Fruit fly (Drosophila melanogaster) whole organism, prepupa: ENCODE results near the gene CG32379.

Source experiments
- Blimp-1 ChIP-seq: fragments of 200-800 bp; sonication (Bioruptor generic); optimal IDR thresholded peaks from 3 replicates; lab custom pipeline; 2017; ENCODE audit warnings: missing biosample characterization, missing genetic modification characterization, mild to moderate bottlenecking, moderate library complexity, missing genetic modification reagents
- CG31627 ChIP-seq: fragments of 200-800 bp; sonication (Bioruptor generic); optimal IDR thresholded peaks from 3 replicates; lab custom pipeline; 2016; ENCODE audit warnings: missing biosample characterization, missing genetic modification characterization
- CG4318 ChIP-seq: fragments of 200-800 bp; sonication (Bioruptor generic); optimal IDR thresholded peaks from 3 replicates; lab custom pipeline; 2017; ENCODE audit warnings: missing biosample characterization, mild to moderate bottlenecking, missing genetic modification characterization
- CG6854 ChIP-seq: fragments of 200-800 bp; sonication (Bioruptor generic); optimal IDR thresholded peaks from 2 replicates; lab custom pipeline; 2017; ENCODE audit warnings: missing biosample characterization, mild to moderate bottlenecking, missing genetic modification characterization
- CG8319 ChIP-seq: fragments of 200-800 bp; sonication (Bioruptor generic); optimal IDR thresholded peaks from 3 replicates; lab custom pipeline; 2016; ENCODE audit warnings: missing biosample characterization, missing genetic modification characterization
- CG9139 ChIP-seq: fragments of 200-800 bp; sonication (Bioruptor generic); optimal IDR thresholded peaks from 3 replicates; lab custom pipeline; 2017; ENCODE audit warnings: missing biosample characterization, mild to moderate bottlenecking, missing genetic modification characterization
- Eip75B ChIP-seq: fragments of 200-800 bp; sonication (Bioruptor generic); optimal IDR thresholded peaks from 3 replicates; lab custom pipeline; 2016; ENCODE audit warnings: missing biosample characterization, missing genetic modification characterization
- Eip93F ChIP-seq: fragments of 200-800 bp; sonication (Bioruptor generic); optimal IDR thresholded peaks from 2 replicates; lab custom pipeline; 2016; ENCODE audit warnings: missing biosample characterization, mild to moderate bottlenecking, missing genetic modification characterization
- Ets21C ChIP-seq: fragments of 200-800 bp; sonication (Bioruptor generic); optimal IDR thresholded peaks from 3 replicates; lab custom pipeline; 2016; ENCODE audit warnings: missing biosample characterization, missing genetic modification characterization
- Hr38 ChIP-seq: sonication (Bioruptor generic); optimal IDR thresholded peaks from 2 replicates; lab custom pipeline; 2016; ENCODE audit warnings: missing biosample characterization, missing genetic modification characterization
- Hr39 ChIP-seq: fragments of 200-800 bp; sonication (Bioruptor generic); optimal IDR thresholded peaks from 2 replicates; lab custom pipeline; 2016; ENCODE audit warnings: missing biosample characterization, missing genetic modification characterization
- Sox102F ChIP-seq: fragments of 200-800 bp; sonication (Bioruptor generic); optimal IDR thresholded peaks from 2 replicates; lab custom pipeline; 2016; ENCODE audit warnings: missing biosample characterization, mild to moderate bottlenecking, missing genetic modification characterization
- acj6 ChIP-seq: fragments of 200-800 bp; sonication (Bioruptor generic); optimal IDR thresholded peaks from 3 replicates; lab custom pipeline; 2016; ENCODE audit warnings: missing biosample characterization, missing genetic modification characterization
- dac ChIP-seq: fragments of 200-800 bp; sonication (Bioruptor generic); optimal IDR thresholded peaks from 2 replicates; lab custom pipeline; 2017; ENCODE audit warnings: missing biosample characterization, mild to moderate bottlenecking, missing genetic modification characterization

- peak; percentile 1 for TF ChIP-seq Sox102F (GFP tag; lab: Kevin White, UChicago)
- TF ChIP-seq Blimp-1, result no peak
- no peak for TF ChIP-seq CG8319 (GFP tag; lab: Kevin White, UChicago)
- no peak for TF ChIP-seq CG4318 (GFP tag; lab: Kevin White, UChicago)
- TF ChIP-seq CG31627 (GFP tag; lab: Kevin White, UChicago), result no peak
- no peak for TF ChIP-seq Ets21C (GFP tag; lab: Kevin White, UChicago)
- TF ChIP-seq Hr39, result no peak
- TF ChIP-seq Eip75B (GFP tag; lab: Kevin White, UChicago), result peak; percentile 7
- no peak for TF ChIP-seq CG9139
- no peak for TF ChIP-seq Eip93F (GFP tag; lab: Kevin White, UChicago)
- TF ChIP-seq CG6854 (GFP tag; lab: Kevin White, UChicago), result no peak
- TF ChIP-seq dac (GFP tag; lab: Kevin White, UChicago), result no peak
- no peak for TF ChIP-seq Hr38 (GFP tag; lab: Kevin White, UChicago)
- TF ChIP-seq acj6, result no peak
These were observed 25.8 kb upstream of the CG32379 start for dm6 chr3L:7370231-7370882.
